Worm (Caenorhabditis elegans) whole organism, mixed stage, embryonic: ENCODE results near the gene ZK228.1.

ENCODE experiments used
- elt-1 ChIP-seq: sonication (generic microtip); optimal IDR thresholded peaks from 2 replicates; lab custom pipeline; 2017; ENCODE audit warnings: missing genetic modification characterization, mild to moderate bottlenecking, missing compliant biosample characterization, antibody characterized with exemption, moderate library complexity, borderline replicate concordance; ENCODE audit not compliant: insufficient read depth
- nhr-12 ChIP-seq: fragments of 150-350 bp; optimal IDR thresholded peaks from 2 replicates; lab custom pipeline; 2014; ENCODE audit warnings: missing biosample characterization, missing genetic modification characterization
- sptf-1 ChIP-seq: sonication (generic microtip); optimal IDR thresholded peaks from 2 replicates; lab custom pipeline; 2017; ENCODE audit warnings: mild to moderate bottlenecking, missing genetic modification characterization, moderate library complexity, missing compliant biosample characterization

ce11 chrV:18491961-18492360, 47.7 kb downstream of the ZK228.1 start, which contains the start of gene slo-1:
- TF ChIP-seq sptf-1, result no peak
- TF ChIP-seq nhr-12 (tag; lab: Kevin White, UChicago), result no peak
- no peak for TF ChIP-seq elt-1 (tag; lab: Kevin White, UChicago)
